Fruit fly (Drosophila melanogaster) whole organism, larva: ENCODE results near the gene CG9698.

Experiments used
- noc ChIP-seq: fragments of 200-800 bp; sonication (Bioruptor generic); optimal IDR thresholded peaks from 3 replicates; lab custom pipeline; 2019; ENCODE audit warnings: missing biosample characterization, mild to moderate bottlenecking, missing genetic modification characterization, moderate library complexity

CG9698 gene

dm6 chr3R:30544974-30545373 lies 30.4 kb downstream of the CG9698 start:
- TF ChIP-seq noc (tag; lab: Kevin White, UChicago): no peak

- TF ChIP-seq noc (tag; lab: Kevin White, UChicago): no peak
Measured at dm6 chr3R:30550044-30550443, 35.5 kb downstream of the CG9698 start.

- TF ChIP-seq noc (tag; lab: Kevin White, UChicago): no peak
Measured at dm6 chr3R:30552548-30552947, 38.0 kb downstream of the CG9698 start.

dm6 chr3R:30560070-30560469 lies 45.5 kb downstream of the CG9698 start, which contains the start of gene CG34155:
CG34155 (minus strand) TSS chr3R:30560199.
- TF ChIP-seq noc (tag; lab: Kevin White, UChicago): no peak

- TF ChIP-seq noc (tag; lab: Kevin White, UChicago): no peak
Measured at dm6 chr3R:30561207-30561606, 46.6 kb downstream of the CG9698 start.

- TF ChIP-seq noc (tag; lab: Kevin White, UChicago): no peak
Measured at dm6 chr3R:30562733-30563259, 48.2 kb downstream of the CG9698 start.

dm6 chr3R:30563260-30564080 lies 48.9 kb downstream of the CG9698 start:
- TF ChIP-seq noc (tag; lab: Kevin White, UChicago): no peak

dm6 chr3R:30564479-30564878 lies 49.9 kb downstream of the CG9698 start:
- TF ChIP-seq noc (tag; lab: Kevin White, UChicago): peak; percentile 29

dm6 chr3R:30566181-30566902 lies 51.8 kb downstream of the CG9698 start:
- no peak for TF ChIP-seq noc (tag; lab: Kevin White, UChicago)
